Worm (Caenorhabditis elegans) whole organism, late embryonic: ENCODE results near the gene F37A4.5.

Experiments used
- C08G9.2 ChIP-seq: sonication (generic microtip); optimal IDR thresholded peaks from 2 replicates; lab custom pipeline; 2016; ENCODE audit warnings: mild to moderate bottlenecking, missing genetic modification characterization, moderate library complexity, missing compliant biosample characterization
- K09A11.1 ChIP-seq: sonication (generic microtip); optimal IDR thresholded peaks from 2 replicates; lab custom pipeline; 2017; ENCODE audit warnings: antibody characterized with exemption, mild to moderate bottlenecking, missing genetic modification characterization, missing compliant biosample characterization; ENCODE audit not compliant: insufficient read depth
- T23F11.4 ChIP-seq: fragments of 200-800 bp; sonication (Bioruptor generic); optimal IDR thresholded peaks from 2 replicates; lab custom pipeline; 2018; ENCODE audit warnings: mild to moderate bottlenecking, missing genetic modification characterization, missing compliant biosample characterization
- Y22D7AL.16 ChIP-seq: sonication (generic microtip); optimal IDR thresholded peaks from 2 replicates; lab custom pipeline; 2016; ENCODE audit warnings: missing genetic modification characterization, missing compliant biosample characterization
- ceh-14 ChIP-seq: sonication (generic microtip); optimal IDR thresholded peaks from 2 replicates; lab custom pipeline; 2016; ENCODE audit warnings: missing genotype, missing genetic modification characterization, missing compliant biosample characterization
- ceh-19 ChIP-seq: fragments of 200-800 bp; sonication (Bioruptor generic); optimal IDR thresholded peaks from 2 replicates; lab custom pipeline; 2018; ENCODE audit warnings: mild to moderate bottlenecking, missing genetic modification characterization, missing compliant biosample characterization
- ceh-2 ChIP-seq: sonication (generic microtip); optimal IDR thresholded peaks from 2 replicates; lab custom pipeline; 2016; ENCODE audit warnings: missing genotype, missing genetic modification characterization, missing compliant biosample characterization
- ceh-24 ChIP-seq: sonication (generic microtip); optimal IDR thresholded peaks from 2 replicates; lab custom pipeline; 2016; ENCODE audit warnings: mild to moderate bottlenecking, missing genetic modification characterization, missing compliant biosample characterization
- ceh-30 ChIP-seq: fragments of 150-350 bp; optimal IDR thresholded peaks from 2 replicates; lab custom pipeline; 2014; ENCODE audit warnings: missing biosample characterization, missing genetic modification characterization
- ceh-31 ChIP-seq: sonication (generic microtip); optimal IDR thresholded peaks from 2 replicates; lab custom pipeline; 2016; ENCODE audit warnings: missing genetic modification characterization, missing compliant biosample characterization
- ceh-45 ChIP-seq: fragments of 200-800 bp; sonication (Bioruptor generic); IDR thresholded peaks from 2 replicates; pipeline ENCODE4 v1.3.6; 2022; ENCODE audit warnings: missing genetic modification reagents, missing genetic modification characterization, missing compliant biosample characterization
- ceh-48 ChIP-seq: sonication (generic microtip); optimal IDR thresholded peaks from 2 replicates; lab custom pipeline; 2016; ENCODE audit warnings: missing genetic modification characterization, inconsistent platforms, missing compliant biosample characterization
- ceh-9 ChIP-seq: sonication (generic microtip); optimal IDR thresholded peaks from 2 replicates; lab custom pipeline; 2016; ENCODE audit warnings: mild to moderate bottlenecking, missing genetic modification characterization, inconsistent platforms, missing compliant biosample characterization
- che-1 ChIP-seq: sonication (generic microtip); optimal IDR thresholded peaks from 2 replicates; lab custom pipeline; 2016; ENCODE audit warnings: mild to moderate bottlenecking, missing genetic modification characterization, missing compliant biosample characterization
- dve-1 ChIP-seq: sonication (generic microtip); optimal IDR thresholded peaks from 2 replicates; lab custom pipeline; 2017; ENCODE audit warnings: antibody characterized with exemption, mild to moderate bottlenecking, missing genetic modification characterization, missing compliant biosample characterization
- elt-4 ChIP-seq: sonication (generic microtip); optimal IDR thresholded peaks from 2 replicates; lab custom pipeline; 2016; ENCODE audit warnings: missing genetic modification characterization, missing compliant biosample characterization
- fax-1 ChIP-seq: sonication (generic microtip); optimal IDR thresholded peaks from 2 replicates; lab custom pipeline; 2016; ENCODE audit warnings: missing genotype, missing genetic modification characterization, missing compliant biosample characterization
- fkh-10 ChIP-seq: fragments of 150-350 bp; optimal IDR thresholded peaks from 2 replicates; lab custom pipeline; 2014; ENCODE audit warnings: missing biosample characterization, missing genetic modification reagents, missing genetic modification characterization
- hlh-13 ChIP-seq: fragments of 200-800 bp; sonication (Bioruptor generic); optimal IDR thresholded peaks from 2 replicates; lab custom pipeline; 2018; ENCODE audit warnings: mild to moderate bottlenecking, missing genetic modification characterization, missing compliant biosample characterization
- hlh-15 ChIP-seq: sonication (generic microtip); optimal IDR thresholded peaks from 2 replicates; lab custom pipeline; 2016; ENCODE audit warnings: missing genetic modification characterization, missing compliant biosample characterization
- hlh-8 ChIP-seq: sonication (generic microtip); optimal IDR thresholded peaks from 2 replicates; lab custom pipeline; 2016; ENCODE audit warnings: missing genotype, missing genetic modification characterization, missing compliant biosample characterization
- lim-6 ChIP-seq: sonication (generic microtip); optimal IDR thresholded peaks from 2 replicates; lab custom pipeline; 2016; ENCODE audit warnings: missing genetic modification characterization, missing compliant biosample characterization
- madf-2 ChIP-seq: sonication (generic microtip); optimal IDR thresholded peaks from 2 replicates; lab custom pipeline; 2017; ENCODE audit warnings: missing genetic modification characterization, missing compliant biosample characterization
- mec-3 ChIP-seq: sonication (generic microtip); optimal IDR thresholded peaks from 2 replicates; lab custom pipeline; 2016; ENCODE audit warnings: borderline replicate concordance, missing genetic modification characterization, missing compliant biosample characterization
- nfya-1 ChIP-seq: sonication (generic microtip); optimal IDR thresholded peaks from 2 replicates; lab custom pipeline; 2017; ENCODE audit warnings: missing genetic modification characterization, mild to moderate bottlenecking, missing compliant biosample characterization, antibody characterized with exemption, moderate library complexity
- nhr-11 ChIP-seq: fragments of 150-350 bp; optimal IDR thresholded peaks from 2 replicates; lab custom pipeline; 2014; ENCODE audit warnings: missing biosample characterization, missing genetic modification characterization
- nhr-232 ChIP-seq: sonication (generic microtip); optimal IDR thresholded peaks from 2 replicates; lab custom pipeline; 2016; ENCODE audit warnings: missing genetic modification characterization, missing compliant biosample characterization
- pat-9 ChIP-seq: fragments of 200-800 bp; sonication (Bioruptor generic); optimal IDR thresholded peaks from 2 replicates; lab custom pipeline; 2018; ENCODE audit warnings: mild to moderate bottlenecking, missing genetic modification characterization, moderate library complexity, missing compliant biosample characterization
- pha-4 ChIP-seq: fragments of 150-350 bp; optimal IDR thresholded peaks from 2 replicates; lab custom pipeline; 2018; ENCODE audit warnings: missing biosample characterization, missing genetic modification reagents, missing genetic modification characterization
- pros-1 ChIP-seq: fragments of 150-350 bp; optimal IDR thresholded peaks from 2 replicates; lab custom pipeline; 2014; ENCODE audit warnings: missing biosample characterization, missing genetic modification reagents, missing genetic modification characterization
- ref-2 ChIP-seq: sonication (generic microtip); optimal IDR thresholded peaks from 2 replicates; lab custom pipeline; 2016; ENCODE audit warnings: missing genetic modification characterization, missing compliant biosample characterization
- rnt-1 ChIP-seq: sonication (generic microtip); optimal IDR thresholded peaks from 2 replicates; lab custom pipeline; 2016; ENCODE audit warnings: missing genetic modification characterization, missing compliant biosample characterization
- sdc-2 ChIP-seq: sonication (generic microtip); optimal IDR thresholded peaks from 2 replicates; lab custom pipeline; 2016; ENCODE audit warnings: missing genotype, missing genetic modification characterization, missing compliant biosample characterization
- sox-2 ChIP-seq: fragments of 200-800 bp; sonication (Bioruptor generic); IDR thresholded peaks from 2 replicates; pipeline ENCODE4 v1.3.6; 2022; ENCODE audit warnings: missing genetic modification reagents, missing genetic modification characterization, missing compliant biosample characterization
- syd-9 ChIP-seq: sonication (generic microtip); optimal IDR thresholded peaks from 2 replicates; lab custom pipeline; 2016; ENCODE audit warnings: mild to moderate bottlenecking, missing genetic modification characterization, moderate library complexity, missing compliant biosample characterization
- tbx-7 ChIP-seq: sonication (generic microtip); optimal IDR thresholded peaks from 2 replicates; lab custom pipeline; 2016; ENCODE audit warnings: missing genotype, missing genetic modification characterization, missing compliant biosample characterization
- ttx-3 ChIP-seq: sonication (generic microtip); optimal IDR thresholded peaks from 2 replicates; lab custom pipeline; 2016; ENCODE audit warnings: missing genetic modification reagents, missing genetic modification characterization, missing compliant biosample characterization
- unc-42 ChIP-seq: sonication (generic microtip); optimal IDR thresholded peaks from 2 replicates; lab custom pipeline; 2016; ENCODE audit warnings: missing genotype, missing genetic modification characterization, missing compliant biosample characterization
- unc-86 ChIP-seq: sonication (generic microtip); optimal IDR thresholded peaks from 2 replicates; lab custom pipeline; 2016; ENCODE audit warnings: missing genetic modification characterization, missing compliant biosample characterization
- ztf-16 ChIP-seq: sonication (generic microtip); optimal IDR thresholded peaks from 2 replicates; lab custom pipeline; 2017; ENCODE audit warnings: missing genetic modification characterization, missing compliant biosample characterization

Gene F37A4.5

DNA sequence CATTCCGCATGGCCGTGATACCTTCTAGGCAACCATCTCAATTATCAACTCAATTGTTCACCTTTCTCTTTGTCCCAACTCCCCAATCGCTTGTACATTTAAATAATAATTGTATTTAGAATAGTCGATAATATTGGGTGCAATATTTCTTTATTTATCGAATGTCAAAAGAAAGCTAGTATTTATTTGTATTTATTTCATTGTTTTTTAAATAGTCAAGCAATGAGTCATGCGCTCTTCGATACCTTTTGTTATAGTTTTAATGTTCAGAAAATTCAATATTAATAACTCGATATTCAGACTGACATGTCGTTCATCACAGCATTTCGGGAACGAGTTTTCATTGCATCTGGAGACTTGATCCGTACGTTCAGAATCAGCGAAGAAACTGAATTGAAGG lies 13.8 kb downstream of the F37A4.5 start, which contains the start of gene wdr-4:
Gene wdr-4 (plus strand): TSS at position 301 of the 400 bp plus-strand sequence.
- TF ChIP-seq hlh-8 (tag; lab: Kevin White, UChicago): no peak
- no peak for TF ChIP-seq unc-86
- no peak for TF ChIP-seq nfya-1
- TF ChIP-seq syd-9 (tag; lab: Kevin White, UChicago): no peak
- no peak for TF ChIP-seq ceh-45 (GFP tag; lab: Robert Waterston, UW)
- TF ChIP-seq ceh-48: no peak
- no peak for TF ChIP-seq Y22D7AL.16 (tag; lab: Kevin White, UChicago)
- TF ChIP-seq T23F11.4 (GFP tag; lab: Kevin White, UChicago): no peak
- TF ChIP-seq mec-3 (tag; lab: Kevin White, UChicago): no peak
- no peak for TF ChIP-seq ttx-3 (tag; lab: Kevin White, UChicago)
- TF ChIP-seq nhr-232 (tag; lab: Kevin White, UChicago): no peak
- TF ChIP-seq elt-4: no peak
- TF ChIP-seq tbx-7 (tag; lab: Kevin White, UChicago): no peak
- no peak for TF ChIP-seq C08G9.2 (tag; lab: Kevin White, UChicago)
- TF ChIP-seq ceh-19 (GFP tag; lab: Kevin White, UChicago): no peak
- TF ChIP-seq pat-9 (tag; lab: Kevin White, UChicago): no peak
- no peak for TF ChIP-seq ceh-9 (tag; lab: Kevin White, UChicago)
- TF ChIP-seq sox-2 (GFP tag; lab: Robert Waterston, UW): no peak

ce11 chrIII:6730185-6730850 lies 18.6 kb downstream of the F37A4.5 start, which contains the start of the genes Y102E9.5 and odr-4:
Gene Y102E9.5, minus strand, starts transcription at chrIII:6730285.
Gene odr-4, plus strand, starts transcription at chrIII:6730800.
- TF ChIP-seq ceh-9 (tag; lab: Kevin White, UChicago) (no peak), ceh-24 (tag; lab: Kevin White, UChicago) (no peak), sdc-2 (no peak), hlh-13 (GFP tag; lab: Kevin White, UChicago) (no peak), pha-4 (no peak), elt-4 (no peak), ztf-16 (no peak), lim-6 (tag; lab: Kevin White, UChicago) (no peak), unc-42 (tag; lab: Kevin White, UChicago) (no peak), nhr-11 (tag; lab: Kevin White, UChicago) (no peak), ceh-14 (tag; lab: Kevin White, UChicago) (no peak)

ce11 chrIII:6731285-6731684 lies 19.6 kb downstream of the F37A4.5 start:
- no peak for TF ChIP-seq ceh-2 (tag; lab: Kevin White, UChicago)
- TF ChIP-seq ceh-31: no peak
- no peak for TF ChIP-seq ceh-24 (tag; lab: Kevin White, UChicago)
- no peak for TF ChIP-seq C08G9.2 (tag; lab: Kevin White, UChicago)
- TF ChIP-seq fkh-10: no peak
- TF ChIP-seq pros-1 (tag; lab: Kevin White, UChicago): no peak
- no peak for TF ChIP-seq ref-2 (tag; lab: Kevin White, UChicago)
- no peak for TF ChIP-seq fax-1 (tag; lab: Kevin White, UChicago)
- TF ChIP-seq sdc-2: no peak

DNA sequence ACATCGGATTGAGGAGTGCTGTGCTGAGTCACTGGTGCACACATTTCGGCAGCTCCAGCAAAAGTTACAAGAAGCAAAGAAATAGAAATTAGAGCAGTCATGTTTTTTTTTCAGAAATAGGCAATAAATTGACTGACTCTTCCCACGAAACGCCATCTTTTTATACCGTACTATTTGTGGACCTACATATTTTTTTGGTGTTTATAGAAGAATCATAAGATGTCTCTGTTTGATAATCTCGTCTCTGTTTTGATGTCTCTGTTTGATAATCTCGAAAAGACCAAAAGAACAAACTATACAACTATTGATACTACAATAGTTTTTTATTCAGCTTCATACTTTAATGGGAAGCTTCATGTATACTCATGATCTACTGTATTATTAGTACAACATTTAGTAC lies 22.7 kb downstream of the F37A4.5 start, which contains the start of gene Y102E9.3:
Gene Y102E9.3 (minus strand): TSS at position 101 of the 400 bp plus-strand sequence.
- TF ChIP-seq ceh-9 (tag; lab: Kevin White, UChicago) (no peak), madf-2 (tag; lab: Kevin White, UChicago) (no peak), che-1 (tag; lab: Kevin White, UChicago) (no peak), pros-1 (tag; lab: Kevin White, UChicago) (no peak), K09A11.1 (tag; lab: Kevin White, UChicago) (no peak), dve-1 (no peak), rnt-1 (tag; lab: Kevin White, UChicago) (no peak), syd-9 (tag; lab: Kevin White, UChicago) (no peak), ttx-3 (tag; lab: Kevin White, UChicago) (no peak), hlh-15 (no peak), ceh-30 (tag; lab: Kevin White, UChicago) (no peak)
